Worm (Caenorhabditis elegans) whole organism, L4 larva: ENCODE results near the gene crh-2.

Experiments used
- ama-1 ChIP-seq: fragments of 150-350 bp; optimal IDR thresholded peaks from 2 replicates; lab custom pipeline; 2014; ENCODE audit warnings: inconsistent platforms, mixed read lengths
- ctbp-1 ChIP-seq: fragments of 200-800 bp; sonication (Bioruptor generic); IDR thresholded peaks from 2 replicates; pipeline ENCODE4 v1.3.6; 2022; ENCODE audit warnings: missing genetic modification reagents, missing genetic modification characterization, missing compliant biosample characterization
- fkh-10 ChIP-seq: fragments of 150-350 bp; optimal IDR thresholded peaks from 2 replicates; lab custom pipeline; 2014; ENCODE audit warnings: missing biosample characterization, missing genetic modification reagents, missing genetic modification characterization
- jun-1 ChIP-seq: fragments of 150-350 bp; optimal IDR thresholded peaks from 2 replicates; lab custom pipeline; 2014; ENCODE audit warnings: missing biosample characterization, missing genetic modification reagents, missing genetic modification characterization
- nhr-11 ChIP-seq: fragments of 150-350 bp; optimal IDR thresholded peaks from 2 replicates; lab custom pipeline; 2014; ENCODE audit warnings: missing biosample characterization, missing genetic modification characterization
- pqm-1 ChIP-seq: sonication (generic microtip); optimal IDR thresholded peaks from 2 replicates; lab custom pipeline; 2017; ENCODE audit warnings: missing biosample characterization, missing genetic modification characterization
- snpc-4 ChIP-seq: fragments of 150-350 bp; optimal IDR thresholded peaks from 2 replicates; lab custom pipeline; 2014; ENCODE audit warnings: missing biosample characterization, missing genetic modification characterization
- unc-130 ChIP-seq: sonication (generic microtip); optimal IDR thresholded peaks from 2 replicates; lab custom pipeline; 2016; ENCODE audit warnings: missing genetic modification reagents, missing genetic modification characterization, missing compliant biosample characterization

- no peak for TF ChIP-seq fkh-10 (GFP tag; lab: Kevin White, UChicago)
- no peak for TF ChIP-seq jun-1
- TF ChIP-seq snpc-4 (tag; lab: Kevin White, UChicago): no peak
- no peak for TF ChIP-seq pqm-1 (tag; lab: Kevin White, UChicago)
- TF ChIP-seq ctbp-1 (GFP tag; lab: Robert Waterston, UW): no peak
- no peak for TF ChIP-seq ama-1
- no peak for TF ChIP-seq unc-130 (GFP tag; lab: Kevin White, UChicago)
- TF ChIP-seq nhr-11 (tag; lab: Kevin White, UChicago): no peak
Observed at ce11 chrII:5199497-5199896, 12.1 kb upstream of the crh-2 start, which contains the start of gene msp-50.
